Worm (Caenorhabditis elegans) whole organism, mixed stage, embryonic: ENCODE results near the gene F19C7.8.

Experiments used
- M03D4.4 ChIP-seq: sonication (generic microtip); optimal IDR thresholded peaks from 2 replicates; lab custom pipeline; 2017; ENCODE audit warnings: mild to moderate bottlenecking, missing genetic modification characterization, missing compliant biosample characterization
- bed-3 ChIP-seq: fragments of 200-800 bp; sonication (Bioruptor generic); optimal IDR thresholded peaks from 3 replicates; lab custom pipeline; 2018; ENCODE audit warnings: mild to moderate bottlenecking, missing genetic modification characterization, moderate library complexity, missing compliant biosample characterization
- blmp-1 ChIP-seq: fragments of 150-350 bp; optimal IDR thresholded peaks from 2 replicates; lab custom pipeline; 2014; ENCODE audit warnings: missing biosample characterization, missing genetic modification characterization
- ceh-39 ChIP-seq: fragments of 150-350 bp; optimal IDR thresholded peaks from 2 replicates; lab custom pipeline; 2014; ENCODE audit warnings: missing biosample characterization, missing genetic modification characterization
- ceh-43 ChIP-seq: fragments of 200-800 bp; sonication (Bioruptor generic); optimal IDR thresholded peaks from 2 replicates; lab custom pipeline; 2018; ENCODE audit warnings: mild to moderate bottlenecking, missing genetic modification characterization, moderate library complexity, missing compliant biosample characterization
- drap-1 ChIP-seq: fragments of 200-800 bp; sonication (Bioruptor generic); optimal IDR thresholded peaks from 3 replicates; lab custom pipeline; 2018; ENCODE audit warnings: mild to moderate bottlenecking, missing genetic modification characterization, missing compliant biosample characterization
- elt-3 ChIP-seq: fragments of 150-350 bp; optimal IDR thresholded peaks from 2 replicates; lab custom pipeline; 2014; ENCODE audit warnings: missing biosample characterization, missing genetic modification characterization
- flh-1 ChIP-seq: fragments of 200-800 bp; sonication (Bioruptor generic); optimal IDR thresholded peaks from 2 replicates; lab custom pipeline; 2018; ENCODE audit warnings: mild to moderate bottlenecking, missing genetic modification characterization, moderate library complexity, missing compliant biosample characterization
- ham-2 ChIP-seq: fragments of 200-800 bp; sonication (Bioruptor generic); optimal IDR thresholded peaks from 2 replicates; lab custom pipeline; 2018; ENCODE audit warnings: mild to moderate bottlenecking, missing genetic modification characterization, missing compliant biosample characterization
- hlh-1 ChIP-seq: fragments of 150-350 bp; optimal IDR thresholded peaks from 2 replicates; lab custom pipeline; 2014; ENCODE audit warnings: missing biosample characterization, missing genetic modification reagents, missing genetic modification characterization
- lin-32 ChIP-seq: fragments of 200-800 bp; sonication (Bioruptor generic); optimal IDR thresholded peaks from 2 replicates; lab custom pipeline; 2018; ENCODE audit warnings: mild to moderate bottlenecking, missing genetic modification characterization, missing compliant biosample characterization
- lsy-2 ChIP-seq: fragments of 150-350 bp; optimal IDR thresholded peaks from 2 replicates; lab custom pipeline; 2014; ENCODE audit warnings: missing biosample characterization, missing genetic modification characterization
- mab-5 ChIP-seq: fragments of 150-350 bp; optimal IDR thresholded peaks from 2 replicates; lab custom pipeline; 2014; ENCODE audit warnings: missing biosample characterization, missing genetic modification characterization
- mep-1 ChIP-seq: fragments of 150-350 bp; optimal IDR thresholded peaks from 2 replicates; lab custom pipeline; 2017; ENCODE audit warnings: missing biosample characterization, missing genetic modification reagents, missing genetic modification characterization, inconsistent platforms
- nhr-12 ChIP-seq: fragments of 150-350 bp; optimal IDR thresholded peaks from 2 replicates; lab custom pipeline; 2014; ENCODE audit warnings: missing biosample characterization, missing genetic modification characterization
- nhr-2 ChIP-seq: fragments of 150-350 bp; optimal IDR thresholded peaks from 2 replicates; lab custom pipeline; 2014; ENCODE audit warnings: missing biosample characterization, missing genetic modification characterization
- nhr-237 ChIP-seq: fragments of 150-350 bp; optimal IDR thresholded peaks from 2 replicates; lab custom pipeline; 2014; ENCODE audit warnings: missing biosample characterization, missing genetic modification characterization
- nhr-28 ChIP-seq: fragments of 150-350 bp; optimal IDR thresholded peaks from 2 replicates; lab custom pipeline; 2014; ENCODE audit warnings: missing biosample characterization, missing genetic modification characterization
- nhr-76 ChIP-seq: sonication (generic microtip); optimal IDR thresholded peaks from 2 replicates; lab custom pipeline; 2017; ENCODE audit warnings: missing biosample characterization, missing genetic modification characterization
- sem-2 ChIP-seq: fragments of 200-800 bp; sonication (Bioruptor generic); optimal IDR thresholded peaks from 2 replicates; lab custom pipeline; 2018; ENCODE audit warnings: mild to moderate bottlenecking, missing genetic modification characterization, missing compliant biosample characterization
- snpc-4 ChIP-seq: fragments of 150-350 bp; optimal IDR thresholded peaks from 2 replicates; lab custom pipeline; 2014; ENCODE audit warnings: missing biosample characterization, missing genetic modification characterization
- sptf-1 ChIP-seq: sonication (generic microtip); optimal IDR thresholded peaks from 2 replicates; lab custom pipeline; 2017; ENCODE audit warnings: mild to moderate bottlenecking, missing genetic modification characterization, moderate library complexity, missing compliant biosample characterization
- tbx-8 ChIP-seq: fragments of 200-800 bp; sonication (Bioruptor generic); optimal IDR thresholded peaks from 2 replicates; lab custom pipeline; 2018; ENCODE audit warnings: mild to moderate bottlenecking, missing genetic modification characterization, moderate library complexity, missing compliant biosample characterization
- unc-120 ChIP-seq: sonication (generic microtip); optimal IDR thresholded peaks from 2 replicates; lab custom pipeline; 2017; ENCODE audit warnings: missing genetic modification characterization, missing compliant biosample characterization; ENCODE audit not compliant: poor library complexity, severe bottlenecking
- unc-39 ChIP-seq: fragments of 150-350 bp; optimal IDR thresholded peaks from 2 replicates; lab custom pipeline; 2014; ENCODE audit warnings: missing biosample characterization, missing genetic modification characterization
- zip-8 ChIP-seq: fragments of 150-350 bp; optimal IDR thresholded peaks from 2 replicates; lab custom pipeline; 2014; ENCODE audit warnings: missing biosample characterization, missing genetic modification characterization
- ztf-11 ChIP-seq: fragments of 150-350 bp; optimal IDR thresholded peaks from 2 replicates; lab custom pipeline; 2014; ENCODE audit warnings: missing biosample characterization, missing genetic modification characterization

Gene F19C7.8

DNA sequence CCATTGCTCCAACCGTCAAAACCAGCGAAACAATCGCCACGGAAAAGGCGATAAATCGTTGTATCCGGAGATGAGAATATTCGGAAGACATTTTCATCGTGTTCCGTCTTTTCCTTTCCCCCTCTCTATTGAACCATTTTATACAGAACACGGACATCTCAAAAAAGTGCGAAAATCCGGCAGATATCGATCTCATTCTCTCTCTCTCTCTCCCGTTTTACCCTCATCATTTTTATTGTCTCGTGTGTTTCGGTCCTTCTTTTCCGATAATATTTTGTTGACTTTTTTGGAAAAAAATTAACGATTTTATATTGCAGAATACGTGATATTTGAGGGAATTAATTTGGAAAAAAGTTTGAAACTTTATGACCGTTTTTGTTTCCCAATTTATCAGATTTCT, 28.3 kb downstream of the F19C7.8 start, which contains the start of gene col-110:
Gene col-110 (minus strand): TSS at position 101 of the 400 bp plus-strand sequence.
- TF ChIP-seq nhr-237 (tag; lab: Kevin White, UChicago) (no peak), tbx-8 (GFP tag; lab: Kevin White, UChicago) (no peak), mep-1 (no peak), flh-1 (no peak)

- TF ChIP-seq nhr-28 (tag; lab: Kevin White, UChicago), result no peak
- no peak for TF ChIP-seq hlh-1 (tag; lab: Kevin White, UChicago)
- no peak for TF ChIP-seq lin-32 (GFP tag; lab: Kevin White, UChicago)
- TF ChIP-seq lsy-2 (tag; lab: Kevin White, UChicago), result no peak
- no peak for TF ChIP-seq ceh-43 (GFP tag; lab: Kevin White, UChicago)
- TF ChIP-seq blmp-1 (tag; lab: Kevin White, UChicago), result no peak
- no peak for TF ChIP-seq zip-8 (tag; lab: Kevin White, UChicago)
- TF ChIP-seq M03D4.4 (tag; lab: Kevin White, UChicago), result no peak
- TF ChIP-seq ztf-11 (tag; lab: Kevin White, UChicago), result no peak
- no peak for TF ChIP-seq unc-39 (tag; lab: Kevin White, UChicago)
Observed at ce11 chrIV:4608661-4609060, 29.2 kb downstream of the F19C7.8 start.

- no peak for TF ChIP-seq hlh-1 (tag; lab: Kevin White, UChicago)
- no peak for TF ChIP-seq sptf-1 (tag; lab: Kevin White, UChicago)
- TF ChIP-seq sem-2 (GFP tag; lab: Kevin White, UChicago), result no peak
- TF ChIP-seq nhr-28 (tag; lab: Kevin White, UChicago), result no peak
- no peak for TF ChIP-seq M03D4.4 (tag; lab: Kevin White, UChicago)
Observed at ce11 chrIV:4605608-4606007, 32.3 kb downstream of the F19C7.8 start, which contains the start of gene nspg-10. nspg-10 (plus strand) TSS chrIV:4605786.

DNA sequence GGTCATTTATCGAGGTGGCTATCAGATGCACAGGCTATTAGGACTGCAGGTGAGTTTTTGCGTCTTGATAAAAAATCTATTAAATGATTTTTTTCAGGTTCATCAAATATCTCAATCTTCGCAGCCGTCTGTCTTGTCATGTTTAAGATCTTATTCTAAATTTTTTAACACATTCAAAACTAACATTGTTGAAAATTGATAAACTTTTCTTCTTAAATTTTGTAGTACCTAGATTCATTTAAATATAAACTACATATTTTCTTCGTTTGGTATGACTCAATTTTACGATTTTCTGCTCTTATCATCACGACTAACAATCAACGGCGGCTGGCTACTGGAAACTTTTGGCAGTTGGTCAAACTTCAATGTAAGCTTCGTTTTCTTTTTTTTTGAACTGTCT, 35.3 kb downstream of the F19C7.8 start, which contains the start of gene F19C7.4:
Gene F19C7.4 (plus strand): TSS at position 301 of the 400 bp plus-strand sequence.
- TF ChIP-seq elt-3 (tag; lab: Kevin White, UChicago) (no peak), nhr-76 (tag; lab: Kevin White, UChicago) (no peak), lsy-2 (tag; lab: Kevin White, UChicago) (no peak), drap-1 (GFP tag; lab: Kevin White, UChicago) (no peak), nhr-12 (tag; lab: Kevin White, UChicago) (no peak), snpc-4 (tag; lab: Kevin White, UChicago) (no peak), unc-120 (tag; lab: Kevin White, UChicago) (no peak), bed-3 (GFP tag; lab: Kevin White, UChicago) (no peak), sem-2 (GFP tag; lab: Kevin White, UChicago) (no peak)

ce11 chrIV:4599352-4600004, 38.4 kb downstream of the F19C7.8 start, which contains the start of gene F19C7.2:
F19C7.2 (plus strand) TSS chrIV:4599954.
- TF ChIP-seq bed-3 (GFP tag; lab: Kevin White, UChicago) (no peak), nhr-28 (tag; lab: Kevin White, UChicago) (no peak), nhr-2 (tag; lab: Kevin White, UChicago) (no peak), unc-39 (tag; lab: Kevin White, UChicago) (no peak), ham-2 (no peak), unc-120 (tag; lab: Kevin White, UChicago) (no peak), sem-2 (GFP tag; lab: Kevin White, UChicago) (no peak), mab-5 (tag; lab: Kevin White, UChicago) (no peak), hlh-1 (tag; lab: Kevin White, UChicago) (no peak), lin-32 (GFP tag; lab: Kevin White, UChicago) (no peak), ceh-39 (tag; lab: Kevin White, UChicago) (no peak)

DNA sequence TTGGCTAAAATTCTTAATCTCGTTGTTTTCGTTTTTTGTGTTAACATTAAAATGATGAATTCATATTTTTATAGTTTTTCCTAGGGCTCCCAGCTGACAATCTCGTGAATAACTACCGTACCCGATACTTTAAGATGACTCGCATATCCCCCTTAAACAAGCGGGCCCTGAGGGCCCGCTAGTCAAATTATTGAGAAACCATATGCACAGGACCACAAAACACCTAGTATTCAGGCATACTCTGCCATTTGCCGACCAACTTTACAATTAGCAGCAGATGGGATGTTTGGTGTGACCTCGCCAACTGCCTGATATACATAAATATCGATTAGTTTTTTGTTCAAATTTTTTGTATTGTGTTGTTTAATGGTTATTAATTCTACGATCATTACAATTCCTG, 41.1 kb downstream of the F19C7.8 start, which contains the start of gene F19C7.3:
Gene F19C7.3 (plus strand): TSS at position 301 of the 400 bp plus-strand sequence.
- no peak for TF ChIP-seq bed-3 (GFP tag; lab: Kevin White, UChicago)
- TF ChIP-seq mab-5 (tag; lab: Kevin White, UChicago), result no peak
- no peak for TF ChIP-seq tbx-8 (GFP tag; lab: Kevin White, UChicago)
- TF ChIP-seq ztf-11 (tag; lab: Kevin White, UChicago), result no peak
- TF ChIP-seq drap-1 (GFP tag; lab: Kevin White, UChicago), result no peak
- peak; percentile 23 for TF ChIP-seq ceh-39 (tag; lab: Kevin White, UChicago)
- peak; percentile 41 for TF ChIP-seq hlh-1 (tag; lab: Kevin White, UChicago)
- TF ChIP-seq nhr-12 (tag; lab: Kevin White, UChicago), result no peak
- TF ChIP-seq snpc-4 (tag; lab: Kevin White, UChicago), result no peak
